Worm (Caenorhabditis elegans) whole organism, young adult: ENCODE results near the gene F22D3.4.

Experiments used
- C17E4.6 ChIP-seq: fragments of 200-800 bp; sonication (Bioruptor generic); IDR thresholded peaks from 2 replicates; pipeline ENCODE4 v1.3.6; 2022; ENCODE audit warnings: missing genetic modification reagents, missing genetic modification characterization, missing compliant biosample characterization
- F22D6.2 ChIP-seq: sonication (generic microtip); optimal IDR thresholded peaks from 2 replicates; lab custom pipeline; 2016; ENCODE audit warnings: mild to moderate bottlenecking, missing genetic modification characterization, missing compliant biosample characterization
- K11D2.4 ChIP-seq: fragments of 200-800 bp; sonication (Bioruptor generic); IDR thresholded peaks from 2 replicates; pipeline ENCODE4 v1.3.6; 2022; ENCODE audit warnings: missing genetic modification reagents, missing genetic modification characterization, missing compliant biosample characterization
- T26A5.8 ChIP-seq: sonication (generic microtip); optimal IDR thresholded peaks from 2 replicates; lab custom pipeline; 2016; ENCODE audit warnings: missing genetic modification characterization, missing compliant biosample characterization
- Y53F4B.3 ChIP-seq: fragments of 200-800 bp; sonication (Bioruptor generic); IDR thresholded peaks from 2 replicates; pipeline ENCODE4 v1.3.6; 2022; ENCODE audit warnings: missing genetic modification reagents, missing genetic modification characterization, missing compliant biosample characterization
- Y67H2A.10 ChIP-seq: fragments of 200-800 bp; sonication (Bioruptor generic); conservative IDR thresholded peaks from 2 replicates; pipeline ENCODE4 v1.3.6; 2022; ENCODE audit warnings: missing genetic modification reagents, missing genetic modification characterization, missing compliant biosample characterization
- Y79H2A.3 ChIP-seq: fragments of 200-800 bp; sonication (Bioruptor generic); conservative IDR thresholded peaks from 2 replicates; pipeline ENCODE4 v1.3.6; 2022; ENCODE audit warnings: missing genetic modification reagents, missing genetic modification characterization, missing compliant biosample characterization
- ZK185.1 ChIP-seq: sonication (generic microtip); optimal IDR thresholded peaks from 2 replicates; lab custom pipeline; 2016; ENCODE audit warnings: mild to moderate bottlenecking, missing genetic modification characterization, missing compliant biosample characterization; ENCODE audit not compliant: poor library complexity, severe bottlenecking
- akir-1 ChIP-seq: fragments of 200-800 bp; sonication (Bioruptor generic); optimal IDR thresholded peaks from 2 replicates; lab custom pipeline; 2018; ENCODE audit warnings: mild to moderate bottlenecking, missing genetic modification characterization, moderate library complexity, missing compliant biosample characterization
- ama-1 ChIP-seq, 3 experiments: fragments of 150-350 bp in 1 of 3; sonication (generic microtip) in 2 of 3; optimal IDR thresholded peaks; 2 replicates each; lab custom pipeline; 2014 to 2018; ENCODE audit warnings: missing biosample characterization in 2 of 3, missing genetic modification characterization in 2 of 3, missing genetic modification reagents in 2 of 3
- aptf-2 ChIP-seq: fragments of 200-800 bp; sonication (Bioruptor generic); conservative IDR thresholded peaks from 2 replicates; pipeline ENCODE4 v1.3.6; 2022; ENCODE audit warnings: missing genetic modification reagents, missing genetic modification characterization, missing compliant biosample characterization
- atf-7 ChIP-seq: sonication (generic microtip); optimal IDR thresholded peaks from 2 replicates; lab custom pipeline; 2017; ENCODE audit warnings: mild to moderate bottlenecking, missing genetic modification characterization, missing compliant biosample characterization
- attf-3 ChIP-seq: fragments of 200-800 bp; sonication (Bioruptor generic); conservative IDR thresholded peaks from 2 replicates; pipeline ENCODE4 v1.3.6; 2022; ENCODE audit warnings: missing genetic modification reagents, missing genetic modification characterization, missing compliant biosample characterization
- attf-6 ChIP-seq: fragments of 200-800 bp; sonication (Bioruptor generic); IDR thresholded peaks from 2 replicates; pipeline ENCODE4 v1.3.6; 2022; ENCODE audit warnings: missing genetic modification reagents, missing genetic modification characterization, missing compliant biosample characterization
- bed-2 ChIP-seq: fragments of 200-800 bp; sonication (Bioruptor generic); IDR thresholded peaks from 2 replicates; pipeline ENCODE4 v1.3.6; 2022; ENCODE audit warnings: missing genetic modification reagents, missing genetic modification characterization, missing compliant biosample characterization
- ccch-3 ChIP-seq: fragments of 200-800 bp; sonication (Bioruptor generic); optimal IDR thresholded peaks from 2 replicates; lab custom pipeline; 2018; ENCODE audit warnings: mild to moderate bottlenecking, missing genetic modification characterization, missing compliant biosample characterization
- ceh-100 ChIP-seq: fragments of 200-800 bp; sonication (Bioruptor generic); IDR thresholded peaks from 2 replicates; pipeline ENCODE4 v1.3.6; 2022; ENCODE audit warnings: missing genetic modification reagents, missing genetic modification characterization, missing compliant biosample characterization
- ceh-91 ChIP-seq: fragments of 200-800 bp; sonication (Bioruptor generic); IDR thresholded peaks from 2 replicates; pipeline ENCODE4 v1.3.6; 2022; ENCODE audit warnings: missing genetic modification reagents, missing genetic modification characterization, missing compliant biosample characterization
- chd-7 ChIP-seq: sonication (generic microtip); optimal IDR thresholded peaks from 2 replicates; lab custom pipeline; 2016; ENCODE audit warnings: mild to moderate bottlenecking, missing genetic modification characterization, moderate library complexity, missing compliant biosample characterization
- efl-1 ChIP-seq: fragments of 150-350 bp; optimal IDR thresholded peaks from 2 replicates; lab custom pipeline; 2014; ENCODE audit warnings: missing biosample characterization, missing genetic modification reagents, missing genetic modification characterization
- egrh-3 ChIP-seq: fragments of 200-800 bp; sonication (Bioruptor generic); IDR thresholded peaks from 2 replicates; pipeline ENCODE4 v1.3.6; 2022; ENCODE audit warnings: missing genetic modification reagents, missing genetic modification characterization, missing compliant biosample characterization
- ekl-4 ChIP-seq: fragments of 200-800 bp; sonication (Bioruptor generic); IDR thresholded peaks from 2 replicates; pipeline ENCODE4 v1.3.6; 2022; ENCODE audit warnings: missing genetic modification reagents, missing genetic modification characterization, missing compliant biosample characterization
- him-1 ChIP-seq: sonication (generic microtip); optimal IDR thresholded peaks from 2 replicates; lab custom pipeline; 2016; ENCODE audit warnings: missing genotype, missing genetic modification reagents, missing genetic modification characterization, missing compliant biosample characterization
- hsf-1 ChIP-seq: fragments of 200-800 bp; sonication (Bioruptor generic); IDR thresholded peaks from 2 replicates; pipeline ENCODE4 v1.3.6; 2022; ENCODE audit warnings: missing genetic modification reagents, missing genetic modification characterization, missing compliant biosample characterization
- let-526 ChIP-seq: fragments of 200-800 bp; sonication (Bioruptor generic); IDR thresholded peaks from 2 replicates; pipeline ENCODE4 v1.3.6; 2022; ENCODE audit warnings: missing genetic modification reagents, missing genetic modification characterization, missing compliant biosample characterization
- lin-35 ChIP-seq, 3 experiments: fragments of 150-350 bp in 2 of 3; sonication (generic microtip) in 1 of 3; optimal IDR thresholded peaks; 2 replicates each; lab custom pipeline; 2014 to 2018; ENCODE audit warnings: missing biosample characterization in 3 of 3, missing genetic modification characterization in 3 of 3, missing genetic modification reagents in 3 of 3
- lir-1 ChIP-seq: fragments of 200-800 bp; sonication (Bioruptor generic); conservative IDR thresholded peaks from 2 replicates; pipeline ENCODE4 v1.3.6; 2022; ENCODE audit warnings: missing genetic modification reagents, missing genetic modification characterization, missing compliant biosample characterization
- madf-6 ChIP-seq: fragments of 200-800 bp; sonication (Bioruptor generic); IDR thresholded peaks from 2 replicates; pipeline ENCODE4 v1.3.6; 2022; ENCODE audit warnings: missing genetic modification reagents, missing genetic modification characterization, missing compliant biosample characterization
- madf-8 ChIP-seq: fragments of 200-800 bp; sonication (Bioruptor generic); conservative IDR thresholded peaks from 2 replicates; pipeline ENCODE4 v1.3.6; 2022; ENCODE audit warnings: missing genetic modification reagents, missing genetic modification characterization, missing compliant biosample characterization
- mcd-1 ChIP-seq: fragments of 200-800 bp; sonication (Bioruptor generic); IDR thresholded peaks from 2 replicates; pipeline ENCODE4 v1.3.6; 2022; ENCODE audit warnings: missing genetic modification reagents, missing genetic modification characterization, missing compliant biosample characterization
- nfya-1 ChIP-seq: sonication (generic microtip); optimal IDR thresholded peaks from 2 replicates; lab custom pipeline; 2017; ENCODE audit warnings: antibody characterized with exemption, missing compliant biosample characterization, missing genetic modification characterization, borderline replicate concordance; ENCODE audit not compliant: insufficient read depth
- nhr-120 ChIP-seq: fragments of 200-800 bp; sonication (Bioruptor generic); IDR thresholded peaks from 2 replicates; pipeline ENCODE4 v1.3.6; 2022; ENCODE audit warnings: missing genetic modification characterization, missing compliant biosample characterization
- rcor-1 ChIP-seq: fragments of 200-800 bp; sonication (Bioruptor generic); IDR thresholded peaks from 2 replicates; pipeline ENCODE4 v1.3.6; 2022; ENCODE audit warnings: missing genetic modification reagents, missing genetic modification characterization, missing compliant biosample characterization
- sdz-38 ChIP-seq: sonication (generic microtip); optimal IDR thresholded peaks from 2 replicates; lab custom pipeline; 2016; ENCODE audit warnings: missing genotype, missing genetic modification characterization, missing compliant biosample characterization
- snpc-4 ChIP-seq, 5 experiments: fragments of 150-350 bp in 1 of 5; sonication (generic microtip) in 4 of 5; optimal IDR thresholded peaks; 2 replicates each; lab custom pipeline; 2014 to 2018; ENCODE audit warnings: missing genetic modification characterization in 5 of 5, missing biosample characterization in 3 of 5, antibody characterized with exemption in 2 of 5, mild to moderate bottlenecking in 2 of 5, missing compliant biosample characterization in 2 of 5, missing genotype in 2 of 5, moderate library complexity in 2 of 5, missing genetic modification reagents in 1 of 5
- ztf-18 ChIP-seq: sonication (generic microtip); optimal IDR thresholded peaks from 2 replicates; lab custom pipeline; 2016; ENCODE audit warnings: missing genotype, mild to moderate bottlenecking, missing genetic modification characterization, missing compliant biosample characterization
- ztf-26 ChIP-seq: sonication (generic microtip); optimal IDR thresholded peaks from 2 replicates; lab custom pipeline; 2017; ENCODE audit warnings: missing genetic modification characterization, missing compliant biosample characterization

F22D3.4 gene

DNA sequence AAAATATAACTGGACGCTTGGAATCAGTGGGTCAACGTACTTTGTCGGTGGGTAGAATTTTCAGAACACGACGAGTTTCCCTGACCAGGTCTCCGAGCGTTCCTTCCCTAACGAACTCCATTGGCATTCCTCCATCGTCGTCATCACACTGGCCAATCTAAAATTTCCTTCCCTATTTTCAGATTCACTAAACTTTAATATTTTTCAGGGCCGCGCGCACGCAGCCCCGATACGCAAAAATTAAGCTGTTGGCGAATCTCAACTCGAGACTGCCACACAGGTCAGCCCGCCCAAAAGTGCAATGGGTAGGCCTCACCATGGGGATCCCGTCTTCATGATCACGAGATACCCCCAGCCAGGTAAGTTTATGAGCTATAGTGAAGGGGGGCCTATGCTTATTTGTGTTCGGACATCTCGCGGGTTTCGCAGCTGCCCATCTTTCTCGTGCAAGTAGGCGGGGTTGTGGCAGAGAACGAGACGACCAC lies 40.8 kb upstream of the F22D3.4 start (continued):
- peak in 1 of 3 experiments; percentile 44 for TF ChIP-seq lin-35 (GFP tag; optimal IDR thresholded peaks at IDR 0.05; lab: Kevin White, UChicago)
- TF ChIP-seq akir-1 (GFP tag; lab: Kevin White, UChicago): peak; percentile 10
- peak; percentile 67 for TF ChIP-seq madf-8
- TF ChIP-seq Y67H2A.10: 0 out of 2 replicates have a peak, but pooled peaks have one; percentile 11
- TF ChIP-seq ceh-91: peak; percentile 73
- peak; percentile 59 for TF ChIP-seq atf-7 (tag; lab: Kevin White, UChicago)
- no peak for TF ChIP-seq nfya-1 (tag; lab: Kevin White, UChicago)
- peak; percentile 88 for TF ChIP-seq madf-6 (GFP tag; lab: Robert Waterston, UW)
- peak; percentile 68 for TF ChIP-seq chd-7 (tag; lab: Kevin White, UChicago)
- peak; percentile 74 for TF ChIP-seq C17E4.6
- TF ChIP-seq ztf-18 (tag; lab: Kevin White, UChicago): peak; percentile 70
- 0 out of 2 replicates have a peak, but pooled peaks have one; percentile 43 for TF ChIP-seq aptf-2 (GFP tag; lab: Robert Waterston, UW)
- TF ChIP-seq him-1 (tag; lab: Kevin White, UChicago): peak; percentile 47
- TF ChIP-seq F22D6.2 (tag; lab: Kevin White, UChicago): no peak
- TF ChIP-seq ccch-3 (GFP tag; lab: Kevin White, UChicago): no peak
- peak; percentile 97 for TF ChIP-seq snpc-4 (GFP tag; optimal IDR thresholded peaks at IDR 0.05; lab: Kevin White, UChicago)
- peak; percentile 97 to 99 (median 98) for TF ChIP-seq snpc-4 (tag; optimal IDR thresholded peaks at IDR 0.05; lab: Kevin White, UChicago)
- TF ChIP-seq ZK185.1 (tag; lab: Kevin White, UChicago): peak; percentile 35
- TF ChIP-seq rcor-1 (GFP tag; lab: Robert Waterston, UW): peak; percentile 84
- TF ChIP-seq T26A5.8 (tag; lab: Kevin White, UChicago): peak; percentile 49
- TF ChIP-seq hsf-1 (GFP tag; lab: Robert Waterston, UW): peak; percentile 58
- peak; percentile 77 for TF ChIP-seq ceh-100 (GFP tag; lab: Robert Waterston, UW)
- TF ChIP-seq ama-1 (optimal IDR thresholded peaks at IDR 0.05; lab: Kevin White, UChicago): peak; percentile 64
- TF ChIP-seq ama-1 (GFP tag; optimal IDR thresholded peaks at IDR 0.05; lab: Kevin White, UChicago): peak in 1 of 2 experiments; percentile 59
- TF ChIP-seq Y53F4B.3 (GFP tag; lab: Robert Waterston, UW): peak; percentile 29; the same call in 1 of the 2 replicates
- TF ChIP-seq K11D2.4 (GFP tag; lab: Robert Waterston, UW): peak; percentile 57; the same call in 1 of the 2 replicates
- TF ChIP-seq attf-6: peak; percentile 92
- peak; percentile 74 for TF ChIP-seq egrh-3 (GFP tag; lab: Robert Waterston, UW)
- TF ChIP-seq Y79H2A.3 (GFP tag; lab: Robert Waterston, UW): 0 out of 2 replicates have a peak, but pooled peaks have one; percentile 36
- peak; percentile 93 for TF ChIP-seq ekl-4
- peak; percentile 65 for TF ChIP-seq lir-1 (GFP tag; lab: Robert Waterston, UW)
- TF ChIP-seq mcd-1: peak; percentile 81

- TF ChIP-seq snpc-4 (GFP tag; optimal IDR thresholded peaks at IDR 0.05; lab: Kevin White, UChicago) (no peak), snpc-4 (tag; optimal IDR thresholded peaks at IDR 0.05; lab: Kevin White, UChicago) (peak in 1 of 4 experiments; percentile 52), sdz-38 (tag; lab: Kevin White, UChicago) (no peak), efl-1 (no peak), attf-3 (GFP tag; lab: Robert Waterston, UW) (peak; percentile 95), lin-35 (GFP tag; optimal IDR thresholded peaks at IDR 0.05; lab: Kevin White, UChicago) (peak in 1 of 3 experiments; percentile 56)
Measured at ce11 chrII:6967618-6968017, 40.2 kb upstream of the F22D3.4 start, which contains the start of gene eif-2Bgamma. Gene eif-2Bgamma, minus strand, starts transcription at chrII:6967648.

DNA sequence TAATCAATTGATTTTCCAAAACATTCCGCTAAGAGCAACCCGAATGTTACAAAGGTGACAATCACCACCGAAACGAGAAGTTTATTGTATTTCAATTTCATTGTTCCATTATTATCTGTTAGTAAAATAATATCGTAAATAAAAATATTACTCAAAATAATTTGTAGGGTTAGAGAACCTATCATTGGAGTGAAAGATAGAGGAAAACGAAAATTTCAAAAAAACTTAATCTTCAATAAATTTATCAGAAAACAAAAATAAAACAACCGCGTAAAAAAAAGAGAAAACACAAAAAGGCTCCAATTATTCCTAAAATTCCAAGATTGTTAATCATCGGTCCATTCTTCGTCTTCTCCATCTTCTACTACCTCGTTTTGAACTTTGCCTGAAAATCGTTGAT lies 38.2 kb upstream of the F22D3.4 start, which contains the start of gene tra-2:
TSS of gene tra-2 (minus strand) at position 101 of the 400 bp plus-strand sequence.
- TF ChIP-seq let-526 (GFP tag; lab: Robert Waterston, UW): no peak
- TF ChIP-seq rcor-1 (GFP tag; lab: Robert Waterston, UW): no peak
- TF ChIP-seq ztf-26 (tag; lab: Kevin White, UChicago): no peak
- no peak for TF ChIP-seq bed-2 (GFP tag; lab: Robert Waterston, UW)
- no peak for TF ChIP-seq nhr-120
